Worm (Caenorhabditis elegans) whole organism, L2 larva: ENCODE data around the gene sqv-1.

Source experiments
- F13H6.1 ChIP-seq: sonication (generic microtip); optimal IDR thresholded peaks from 2 replicates; lab custom pipeline; 2016; ENCODE audit warnings: missing genetic modification characterization, missing compliant biosample characterization
- R02D3.7 ChIP-seq: fragments of 150-350 bp; optimal IDR thresholded peaks from 2 replicates; lab custom pipeline; 2014; ENCODE audit warnings: missing biosample characterization, missing genetic modification characterization
- crh-2 ChIP-seq: sonication (generic microtip); optimal IDR thresholded peaks from 2 replicates; lab custom pipeline; 2017; ENCODE audit warnings: missing biosample characterization, missing genetic modification characterization
- lin-39 ChIP-seq: fragments of 150-350 bp; optimal IDR thresholded peaks from 2 replicates; lab custom pipeline; 2014; ENCODE audit warnings: missing biosample characterization, missing genetic modification reagents, missing genetic modification characterization
- nhr-25 ChIP-seq: fragments of 150-350 bp; sonication (generic microtip); optimal IDR thresholded peaks from 3 replicates; lab custom pipeline; 2014; ENCODE audit warnings: missing biosample characterization, missing genetic modification characterization
- peb-1 ChIP-seq: fragments of 150-350 bp; optimal IDR thresholded peaks from 2 replicates; lab custom pipeline; 2014; ENCODE audit warnings: missing biosample characterization, missing genetic modification characterization
- unc-62 ChIP-seq: fragments of 150-350 bp; optimal IDR thresholded peaks from 2 replicates; lab custom pipeline; 2014; ENCODE audit warnings: missing biosample characterization, missing genetic modification reagents, missing genetic modification characterization

ce11 chrIV:8347051-8347450, 13.9 kb upstream of the sqv-1 start, which contains the start of the genes F17E9.18 and F17E9.15:
- TF ChIP-seq unc-62 (GFP tag; lab: Kevin White, UChicago) (no peak), nhr-25 (no peak), F13H6.1 (no peak), R02D3.7 (no peak), lin-39 (tag; lab: Kevin White, UChicago) (no peak), peb-1 (tag; lab: Kevin White, UChicago) (no peak), crh-2 (tag; lab: Kevin White, UChicago) (no peak)
